Worm (Caenorhabditis elegans): ENCODE results near the gene ZK637.12.

The ZK637.12 gene

ce11 chrIII:8887184-8887801 lies 36.7 kb upstream of the ZK637.12 start, which contains the start of gene famh-136 (continued):
- TF ChIP-seq F39B2.1 (GFP tag; IDR thresholded peaks at IDR 0.05) (peak; percentile 55; the same call in 1 of the 2 replicates), rpc-1 (optimal IDR thresholded peaks at IDR 0.05) (no peak), rpc-1 (tag; optimal IDR thresholded peaks at IDR 0.05) (no peak), Y67H2A.10 (GFP tag; conservative IDR thresholded peaks at IDR 0.05) (0 out of 2 replicates have a peak, but pooled peaks have one; percentile 20), ets-4 (GFP tag; optimal IDR thresholded peaks at IDR 0.05) (no peak), dpff-1 (tag; optimal IDR thresholded peaks at IDR 0.05) (no peak), B0019.2 (GFP tag; conservative IDR thresholded peaks at IDR 0.05) (peak; percentile 48; the same call in 1 of the 2 replicates), F49E8.2 (tag; optimal IDR thresholded peaks at IDR 0.05; ENCODE audit: insufficient read depth) (no peak), F52B5.7 (tag; optimal IDR thresholded peaks at IDR 0.05) (no peak), bed-2 (GFP tag; IDR thresholded peaks at IDR 0.05) (no peak), him-1 (tag; optimal IDR thresholded peaks at IDR 0.05) (peak; percentile 12), nfyb-1 (GFP tag; IDR thresholded peaks at IDR 0.05) (peak; percentile 80), xnd-1 (tag; optimal IDR thresholded peaks at IDR 0.05) (peak; percentile 58), efl-1 (GFP tag; optimal IDR thresholded peaks at IDR 0.05) (peak; percentile 62), chd-7 (tag; optimal IDR thresholded peaks at IDR 0.05) (no peak), nhr-80 (tag; optimal IDR thresholded peaks at IDR 0.05) (peak; percentile 91)

- peak; percentile 20 for TF ChIP-seq nhr-80 (tag; optimal IDR thresholded peaks at IDR 0.05)
- TF ChIP-seq nhr-179 (tag; optimal IDR thresholded peaks at IDR 0.05) = no peak
- no peak for TF ChIP-seq C17E4.6 (GFP tag; IDR thresholded peaks at IDR 0.05)
- TF ChIP-seq Y56A3A.18 (GFP tag; IDR thresholded peaks at IDR 0.05) = no peak
- no peak for TF ChIP-seq tlf-1 (GFP tag; optimal IDR thresholded peaks at IDR 0.05)
- TF ChIP-seq lin-54 (GFP tag; optimal IDR thresholded peaks at IDR 0.05) = peak; percentile 14
- TF ChIP-seq T26A5.8 (tag; optimal IDR thresholded peaks at IDR 0.05) = no peak
- TF ChIP-seq D2030.7 (GFP tag; IDR thresholded peaks at IDR 0.05) = no peak
- no peak for TF ChIP-seq Y67H2A.10 (GFP tag; conservative IDR thresholded peaks at IDR 0.05)
- no peak for TF ChIP-seq ztf-3 (GFP tag; optimal IDR thresholded peaks at IDR 0.05)
- no peak for TF ChIP-seq cebp-1 (GFP tag; IDR thresholded peaks at IDR 0.05)
- peak; percentile 66 for TF ChIP-seq cebp-1 (tag; optimal IDR thresholded peaks at IDR 0.05)
- TF ChIP-seq C06A6.2 (GFP tag; conservative IDR thresholded peaks at IDR 0.05) = no peak
- TF ChIP-seq lag-1 (GFP tag; IDR thresholded peaks at IDR 0.05) = no peak
- no peak for TF ChIP-seq athp-1 (tag; optimal IDR thresholded peaks at IDR 0.05)
- TF ChIP-seq ztf-18 (tag; optimal IDR thresholded peaks at IDR 0.05) = peak; percentile 70
- peak; percentile 65 for TF ChIP-seq attf-5 (GFP tag; optimal IDR thresholded peaks at IDR 0.05)
- TF ChIP-seq tbp1 (GFP tag; optimal IDR thresholded peaks at IDR 0.05) = peak; percentile 11
- TF ChIP-seq lin-35 (GFP tag; optimal IDR thresholded peaks at IDR 0.05) = peak in 1 of 3 experiments; percentile 8
- TF ChIP-seq ztf-26 (tag; optimal IDR thresholded peaks at IDR 0.05) = no peak
- TF ChIP-seq F57A8.1 (GFP tag; optimal IDR thresholded peaks at IDR 0.05) = no peak
- TF ChIP-seq madf-3 (GFP tag; IDR thresholded peaks at IDR 0.05) = no peak
- TF ChIP-seq lin-40 (tag; optimal IDR thresholded peaks at IDR 0.05) = peak; percentile 1
These were observed 35.1 kb upstream of the ZK637.12 start, which contains the start of gene ZK637.14 for ce11 chrIII:8888956-8889355. ZK637.14 (minus strand) TSS chrIII:8889156.

ce11 chrIII:8889931-8890330 lies 34.1 kb upstream of the ZK637.12 start, which contains the start of gene lnkn-1:
lnkn-1 (plus strand) TSS chrIII:8890231.
- TF ChIP-seq pha-4 (tag; optimal IDR thresholded peaks at IDR 0.05) (no peak), hsf-1 (GFP tag; IDR thresholded peaks at IDR 0.05) (no peak), hlh-26 (GFP tag; conservative IDR thresholded peaks at IDR 0.05) (no peak), Y56A3A.18 (GFP tag; IDR thresholded peaks at IDR 0.05) (no peak), C06A6.2 (GFP tag; conservative IDR thresholded peaks at IDR 0.05) (no peak), cebp-1 (GFP tag; IDR thresholded peaks at IDR 0.05) (no peak), cebp-1 (tag; optimal IDR thresholded peaks at IDR 0.05) (no peak), ztf-18 (tag; optimal IDR thresholded peaks at IDR 0.05) (no peak), mcd-1 (GFP tag; IDR thresholded peaks at IDR 0.05) (no peak), ets-4 (GFP tag; optimal IDR thresholded peaks at IDR 0.05) (no peak), chd-7 (tag; optimal IDR thresholded peaks at IDR 0.05) (no peak), ztf-22 (GFP tag; optimal IDR thresholded peaks at IDR 0.05) (no peak), him-1 (tag; optimal IDR thresholded peaks at IDR 0.05) (no peak), Y95B8A.8 (GFP tag; IDR thresholded peaks at IDR 0.05) (no peak), Y53F4B.3 (GFP tag; IDR thresholded peaks at IDR 0.05) (no peak), Y79H2A.3 (GFP tag; conservative IDR thresholded peaks at IDR 0.05) (no peak), snpc-1.3 (tag; optimal IDR thresholded peaks at IDR 0.05; ENCODE audit: insufficient read depth) (no peak)
